Worm (Caenorhabditis elegans) whole organism, early embryonic: ENCODE data around the gene exl-1.

ENCODE experiments used
- B0310.2 ChIP-seq: sonication (generic microtip); optimal IDR thresholded peaks from 2 replicates; lab custom pipeline; 2016; ENCODE audit warnings: mild to moderate bottlenecking, missing genetic modification characterization, missing compliant biosample characterization
- F13C5.2 ChIP-seq: sonication (generic microtip); optimal IDR thresholded peaks from 2 replicates; lab custom pipeline; 2017; ENCODE audit warnings: mild to moderate bottlenecking, missing genetic modification characterization, inconsistent platforms, missing compliant biosample characterization
- aly-1 ChIP-seq: sonication (generic microtip); optimal IDR thresholded peaks from 2 replicates; lab custom pipeline; 2016; ENCODE audit warnings: missing genetic modification characterization, missing compliant biosample characterization
- ama-1 ChIP-seq: fragments of 150-350 bp; optimal IDR thresholded peaks from 2 replicates; lab custom pipeline; 2014
- ceh-13 ChIP-seq: fragments of 200-800 bp; sonication (Bioruptor generic); optimal IDR thresholded peaks from 2 replicates; lab custom pipeline; 2018; ENCODE audit warnings: mild to moderate bottlenecking, missing genetic modification characterization, missing compliant biosample characterization
- ceh-36 ChIP-seq: sonication (generic microtip); optimal IDR thresholded peaks from 2 replicates; lab custom pipeline; 2016; ENCODE audit warnings: missing genetic modification characterization, inconsistent platforms, missing compliant biosample characterization
- ets-7 ChIP-seq: sonication (generic microtip); optimal IDR thresholded peaks from 2 replicates; lab custom pipeline; 2016; ENCODE audit warnings: missing genotype, missing genetic modification characterization, missing compliant biosample characterization
- flt-1 ChIP-seq: fragments of 200-800 bp; sonication (Bioruptor generic); IDR thresholded peaks from 2 replicates; pipeline ENCODE4 v1.3.6; 2022; ENCODE audit warnings: missing genetic modification characterization, missing compliant biosample characterization
- hmbx-1 ChIP-seq: sonication (generic microtip); optimal IDR thresholded peaks from 2 replicates; lab custom pipeline; 2016; ENCODE audit warnings: mild to moderate bottlenecking, missing genetic modification characterization, missing compliant biosample characterization
- hmg-4 ChIP-seq: fragments of 200-800 bp; sonication (Bioruptor generic); optimal IDR thresholded peaks from 2 replicates; lab custom pipeline; 2018; ENCODE audit warnings: mild to moderate bottlenecking, missing genetic modification characterization, missing compliant biosample characterization
- hnd-1 ChIP-seq: sonication (generic microtip); optimal IDR thresholded peaks from 2 replicates; lab custom pipeline; 2016; ENCODE audit warnings: missing genetic modification characterization, missing compliant biosample characterization
- pes-1 ChIP-seq: fragments of 200-800 bp; sonication (Bioruptor generic); IDR thresholded peaks from 2 replicates; pipeline ENCODE4 v1.3.6; 2022; ENCODE audit warnings: missing genetic modification reagents, missing genetic modification characterization, missing compliant biosample characterization
- scrt-1 ChIP-seq: fragments of 200-800 bp; sonication (Bioruptor generic); IDR thresholded peaks from 2 replicates; pipeline ENCODE4 v1.3.6; 2022; ENCODE audit warnings: missing genetic modification characterization, missing compliant biosample characterization
- sea-1 ChIP-seq: fragments of 200-800 bp; sonication (Bioruptor generic); conservative IDR thresholded peaks from 2 replicates; pipeline ENCODE4 v1.3.6; 2022; ENCODE audit warnings: missing genetic modification characterization, missing compliant biosample characterization
- tbx-11 ChIP-seq: fragments of 200-800 bp; sonication (Bioruptor generic); IDR thresholded peaks from 2 replicates; pipeline ENCODE4 v1.3.6; 2022; ENCODE audit warnings: missing genetic modification characterization, missing compliant biosample characterization
- tbx-37 ChIP-seq: fragments of 200-800 bp; sonication (Bioruptor generic); conservative IDR thresholded peaks from 2 replicates; pipeline ENCODE4 v1.3.6; 2022; ENCODE audit warnings: missing genetic modification reagents, missing genetic modification characterization, missing compliant biosample characterization
- tra-4 ChIP-seq: sonication (generic microtip); optimal IDR thresholded peaks from 2 replicates; lab custom pipeline; 2017; ENCODE audit warnings: missing genetic modification characterization, missing compliant biosample characterization

Gene exl-1

DNA sequence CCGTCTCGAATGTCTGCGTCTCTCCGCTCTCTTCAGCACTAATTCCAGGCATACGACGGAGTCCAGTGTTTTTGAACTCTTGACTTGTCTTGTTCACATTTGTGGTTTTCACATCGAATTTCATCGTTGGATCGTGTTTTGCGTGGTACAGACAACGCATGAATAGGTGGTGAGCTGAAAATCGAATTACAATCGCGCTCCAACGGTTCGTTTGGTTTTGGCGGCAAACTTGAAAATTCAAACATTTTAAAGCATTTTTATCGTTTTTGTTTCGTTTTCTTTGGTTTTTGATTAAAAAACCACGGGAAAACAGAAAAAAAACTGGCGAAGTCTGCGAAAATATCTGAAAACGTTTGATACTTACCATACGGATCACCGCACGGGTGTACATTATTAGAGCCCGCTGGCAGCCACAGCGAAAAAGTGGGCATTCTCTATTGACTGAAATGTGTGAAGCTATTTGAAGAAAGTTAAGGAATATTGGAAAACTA, at the start of gene exl-1:
Gene exl-1 (minus strand): TSS at position 441 of the 491 bp plus-strand sequence.
- TF ChIP-seq pes-1 (GFP tag; lab: Robert Waterston, UW) (no peak), tbx-37 (GFP tag; lab: Robert Waterston, UW) (no peak), tbx-11 (GFP tag; lab: Robert Waterston, UW) (no peak), hmg-4 (no peak), ama-1 (lab: Kevin White, UChicago) (no peak), hnd-1 (tag; lab: Kevin White, UChicago) (no peak), B0310.2 (tag; lab: Kevin White, UChicago) (no peak)

DNA sequence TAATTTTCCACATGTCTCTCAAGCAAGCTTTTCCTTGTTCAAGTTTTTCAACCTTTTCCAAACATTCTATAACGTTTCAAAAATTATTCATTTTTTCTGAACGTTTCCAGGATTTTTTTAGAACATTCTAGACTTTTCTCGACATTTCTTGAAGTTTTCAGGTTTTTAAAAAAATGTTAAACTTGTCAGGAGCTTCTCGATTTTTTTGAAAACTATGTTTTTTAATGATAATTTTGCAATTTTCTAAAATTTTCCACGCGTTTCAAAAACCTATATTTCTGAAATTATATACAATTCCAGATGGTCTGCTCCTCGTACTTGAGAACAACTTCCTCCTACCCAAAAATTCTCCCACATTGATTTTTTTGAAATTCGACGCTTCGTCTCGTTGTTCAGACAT, 42.1 kb upstream of the exl-1 start, which contains the start of gene dmsr-6:
Gene dmsr-6 (plus strand): TSS at position 301 of the 400 bp plus-strand sequence.
- TF ChIP-seq ets-7 (tag; lab: Kevin White, UChicago), result no peak

DNA sequence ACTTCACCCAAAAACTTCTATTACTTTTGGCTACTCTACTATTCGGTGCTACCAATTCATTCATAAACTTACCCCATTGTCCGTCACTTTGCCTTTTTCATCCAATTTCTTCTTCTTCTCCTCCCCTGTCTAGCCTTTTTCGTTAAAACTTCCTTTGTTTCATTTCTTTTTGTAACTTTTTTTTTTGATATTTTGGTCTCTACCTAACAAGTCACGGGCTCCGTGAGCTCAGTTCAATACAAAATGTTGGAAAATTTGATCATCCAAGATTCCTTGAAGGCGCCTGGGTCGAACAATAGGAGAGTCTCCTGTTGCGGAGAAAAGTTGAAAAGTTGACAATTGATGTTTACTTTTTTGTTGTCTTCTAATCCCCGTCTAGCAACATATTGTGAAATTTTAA, 38.7 kb upstream of the exl-1 start:
- TF ChIP-seq F13C5.2, result no peak
- no peak for TF ChIP-seq hmg-4
- no peak for TF ChIP-seq tbx-11 (GFP tag; lab: Robert Waterston, UW)
- TF ChIP-seq hmbx-1 (tag; lab: Kevin White, UChicago), result no peak
- TF ChIP-seq flt-1, result no peak
- no peak for TF ChIP-seq tra-4 (tag; lab: Kevin White, UChicago)

DNA sequence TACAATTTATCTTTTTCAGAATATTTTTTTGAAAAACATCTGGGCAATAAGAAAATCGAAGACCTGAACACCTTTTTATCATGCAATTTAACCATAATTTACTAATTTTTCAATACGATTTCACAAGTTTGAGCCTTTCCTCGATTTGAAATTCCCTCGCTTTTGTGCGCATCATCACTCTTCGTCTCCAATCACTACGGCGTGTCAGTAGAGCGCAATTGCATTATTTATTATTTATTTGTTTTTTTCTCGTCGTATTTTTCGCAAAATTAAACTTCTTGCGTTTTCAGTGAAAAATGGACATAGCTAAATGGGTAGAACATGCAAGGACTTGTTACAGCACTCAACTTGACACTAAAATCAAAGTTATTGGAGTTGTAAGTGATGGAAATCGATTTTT, 27.9 kb upstream of the exl-1 start, which contains the start of gene smg-8:
Gene smg-8 (plus strand): TSS at position 266 of the 400 bp plus-strand sequence.
- peak; percentile 37 for TF ChIP-seq F13C5.2
- TF ChIP-seq tbx-37 (GFP tag; lab: Robert Waterston, UW), result no peak

DNA sequence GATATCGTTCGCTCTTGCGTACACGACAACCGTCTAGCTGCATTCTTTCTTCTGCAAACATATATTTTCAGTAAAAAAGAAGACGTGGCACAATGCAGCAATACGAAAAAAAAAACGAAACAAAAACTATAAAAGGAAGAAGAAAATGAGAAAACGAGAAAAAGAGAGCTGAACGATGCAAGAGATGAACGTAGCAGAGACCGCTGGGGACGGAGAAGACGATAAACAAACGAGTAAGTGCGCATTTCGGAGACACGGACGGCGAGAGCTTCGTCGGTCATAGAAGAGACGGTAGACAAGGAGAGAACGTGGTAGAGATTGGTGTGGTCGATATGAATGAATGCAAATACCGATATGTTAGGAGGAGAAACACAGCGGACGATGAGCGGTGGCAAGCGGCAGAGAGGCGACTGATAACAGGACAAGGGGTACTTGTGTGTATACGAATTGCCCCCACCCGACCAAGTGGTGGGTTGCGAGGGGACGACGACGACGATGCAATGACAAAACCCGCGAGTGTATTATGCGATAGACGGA, 24.7 kb upstream of the exl-1 start, which contains the start of gene K04B12.2:
Gene K04B12.2 (minus strand): TSS at position 51 of the 537 bp plus-strand sequence.
- peak; percentile 59 for TF ChIP-seq hmg-4
- TF ChIP-seq sea-1 (GFP tag; lab: Robert Waterston, UW), result 0 out of 2 replicates have a peak, but pooled peaks have one; percentile 17
- no peak for TF ChIP-seq tbx-37 (GFP tag; lab: Robert Waterston, UW)
- peak; percentile 60 for TF ChIP-seq F13C5.2

DNA sequence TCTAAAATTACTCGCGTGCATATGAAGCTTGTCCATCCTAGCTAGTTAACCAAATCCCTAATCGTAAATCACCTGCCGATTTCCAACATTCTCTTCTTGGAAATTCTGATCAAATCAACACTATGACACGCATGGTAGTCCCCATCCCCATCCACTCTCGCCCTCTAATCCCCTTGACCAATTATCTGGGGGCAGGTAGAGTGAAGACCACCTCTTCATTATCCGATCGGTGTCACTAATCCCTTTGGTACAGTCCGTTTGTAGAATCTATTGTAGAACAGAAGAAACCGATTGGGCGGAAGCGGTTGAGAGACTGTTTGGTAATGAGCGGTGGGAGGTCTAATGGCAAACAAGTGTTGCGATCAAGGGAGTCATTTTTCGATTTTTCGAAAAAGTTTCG, 23.8 kb upstream of the exl-1 start:
- TF ChIP-seq scrt-1 (GFP tag; lab: Robert Waterston, UW) (no peak), pes-1 (GFP tag; lab: Robert Waterston, UW) (no peak), hmg-4 (no peak), tbx-37 (GFP tag; lab: Robert Waterston, UW) (no peak), sea-1 (GFP tag; lab: Robert Waterston, UW) (no peak), ceh-13 (GFP tag; lab: Kevin White, UChicago) (no peak), ceh-36 (tag; lab: Kevin White, UChicago) (peak; percentile 93), tra-4 (tag; lab: Kevin White, UChicago) (no peak)

DNA sequence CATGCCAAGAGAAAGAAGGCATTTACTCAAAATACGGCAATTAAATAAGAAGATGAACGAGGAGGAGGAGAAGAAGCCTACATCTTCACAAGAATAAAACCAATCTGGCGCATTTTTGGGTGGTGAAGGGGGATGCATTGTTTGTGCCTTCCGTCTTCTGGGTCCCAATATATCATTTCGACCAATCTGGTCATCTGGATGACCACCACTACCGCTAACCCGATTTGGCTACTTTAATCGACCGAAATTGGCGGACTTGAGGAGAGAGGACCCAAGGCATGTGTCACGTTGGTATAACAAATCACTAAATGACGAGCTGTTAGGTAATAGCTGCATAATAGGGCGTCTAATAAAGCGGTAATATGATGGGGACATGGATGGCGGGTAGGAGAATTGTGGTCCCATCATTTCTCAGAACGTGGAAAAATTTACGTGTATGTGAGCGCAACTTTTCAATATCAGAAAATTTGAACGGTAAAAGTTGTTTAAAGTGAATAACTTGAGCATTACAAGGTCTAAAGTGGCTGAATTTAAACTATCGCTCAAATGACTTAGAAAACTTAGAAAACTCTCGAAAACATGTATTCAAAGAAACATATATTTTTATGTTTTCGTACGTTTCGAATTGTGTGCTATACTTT, 20.6 kb upstream of the exl-1 start:
- TF ChIP-seq tbx-11 (GFP tag; lab: Robert Waterston, UW) (no peak), hmbx-1 (tag; lab: Kevin White, UChicago) (no peak), scrt-1 (GFP tag; lab: Robert Waterston, UW) (no peak), ceh-13 (GFP tag; lab: Kevin White, UChicago) (no peak), ceh-36 (tag; lab: Kevin White, UChicago) (no peak), pes-1 (GFP tag; lab: Robert Waterston, UW) (no peak)

DNA sequence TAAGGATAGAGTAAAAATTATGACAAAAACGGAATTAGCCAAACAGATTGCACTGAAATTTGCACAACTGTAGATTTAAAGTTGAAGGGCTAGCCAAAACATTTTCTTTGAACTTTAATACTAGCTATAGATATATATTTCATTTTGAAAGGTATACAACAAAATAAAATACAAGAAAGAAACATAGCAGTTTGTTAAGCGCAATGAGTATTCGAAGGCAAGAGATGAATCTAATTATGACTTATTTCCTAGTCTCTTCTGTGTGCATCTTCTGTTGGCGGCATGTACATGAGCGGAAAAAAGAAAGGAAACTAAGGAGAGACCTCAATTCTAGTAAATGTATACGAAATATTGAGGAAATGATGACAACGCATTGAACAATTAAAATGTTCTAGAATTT, 18.8 kb upstream of the exl-1 start:
- TF ChIP-seq hmbx-1 (tag; lab: Kevin White, UChicago), result no peak
- no peak for TF ChIP-seq pes-1 (GFP tag; lab: Robert Waterston, UW)
- TF ChIP-seq hmg-4, result no peak
- TF ChIP-seq ceh-13 (GFP tag; lab: Kevin White, UChicago), result no peak
- no peak for TF ChIP-seq ceh-36 (tag; lab: Kevin White, UChicago)
- TF ChIP-seq tra-4 (tag; lab: Kevin White, UChicago), result no peak
- TF ChIP-seq tbx-11 (GFP tag; lab: Robert Waterston, UW), result no peak
- no peak for TF ChIP-seq ets-7 (tag; lab: Kevin White, UChicago)
- no peak for TF ChIP-seq scrt-1 (GFP tag; lab: Robert Waterston, UW)
- no peak for TF ChIP-seq aly-1 (tag; lab: Kevin White, UChicago)
- no peak for TF ChIP-seq hnd-1 (tag; lab: Kevin White, UChicago)
- no peak for TF ChIP-seq tbx-37 (GFP tag; lab: Robert Waterston, UW)
- TF ChIP-seq sea-1 (GFP tag; lab: Robert Waterston, UW), result no peak
- no peak for TF ChIP-seq B0310.2 (tag; lab: Kevin White, UChicago)
- TF ChIP-seq F13C5.2, result no peak
- TF ChIP-seq ama-1 (lab: Kevin White, UChicago), result no peak
- TF ChIP-seq flt-1, result no peak
